Fruit fly (Drosophila melanogaster): ENCODE data around the gene Rrp46.

DNA sequence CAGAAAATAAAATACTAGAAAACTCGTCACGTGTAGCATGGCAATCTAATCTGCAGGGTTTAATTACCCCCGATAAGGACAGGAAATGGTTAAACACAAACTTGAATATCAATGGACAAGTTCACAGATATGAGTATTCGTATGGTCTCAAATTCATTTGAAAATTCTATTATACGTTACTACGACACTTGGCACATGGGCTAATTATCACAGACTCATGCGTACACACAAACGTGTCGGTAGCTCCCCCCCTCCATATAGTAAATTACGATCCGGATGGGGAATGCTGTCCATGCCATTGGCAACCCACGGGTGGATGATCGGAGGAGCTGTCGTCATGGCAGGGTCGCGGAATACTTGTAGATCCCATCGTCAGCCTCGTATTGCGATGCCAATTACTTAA lies 18.7 kb upstream of the Rrp46 start:
- TF ChIP-seq CG1620 (GFP tag; optimal IDR thresholded peaks at IDR 0.05) = no peak
- no peak for TF ChIP-seq ovo (GFP tag; optimal IDR thresholded peaks at IDR 0.05)
- TF ChIP-seq cnc (optimal IDR thresholded peaks at IDR 0.05) = no peak
- TF ChIP-seq CG7101 (tag; optimal IDR thresholded peaks at IDR 0.05) = no peak
- TF ChIP-seq Mnt (GFP tag; optimal IDR thresholded peaks at IDR 0.05) = peak; percentile 76
- TF ChIP-seq CG11617 (GFP tag; optimal IDR thresholded peaks at IDR 0.05) = no peak

Measured in whole organism, adult.